Fruit fly (Drosophila melanogaster) whole organism, embryonic: ENCODE measurements around the gene CG10467.

Experiments used
- Atf6 ChIP-seq: fragments of 200-800 bp; sonication (Bioruptor generic); IDR thresholded peaks from 2 replicates; pipeline ENCODE4 v1.3.6; 2022; ENCODE audit warnings: missing biosample characterization, missing genetic modification characterization
- C15 ChIP-seq: fragments of 200-800 bp; sonication (Bioruptor generic); IDR thresholded peaks from 3 replicates; pipeline ENCODE4 v1.3.6; 2022; ENCODE audit warnings: missing biosample characterization, missing genetic modification characterization
- CG10366 ChIP-seq: fragments of 200-800 bp; sonication (Bioruptor generic); IDR thresholded peaks from 2 replicates; pipeline ENCODE4 v1.3.6; 2022; ENCODE audit warnings: missing biosample characterization, missing genetic modification characterization
- CG11696 ChIP-seq: fragments of 200-800 bp; sonication (Bioruptor generic); IDR thresholded peaks from 2 replicates; pipeline ENCODE4 v1.3.6; 2022; ENCODE audit warnings: missing biosample characterization, missing genetic modification characterization
- CG12219 ChIP-seq: fragments of 200-800 bp; sonication (Bioruptor generic); optimal IDR thresholded peaks from 3 replicates; lab custom pipeline; 2018; ENCODE audit warnings: missing biosample characterization, mild to moderate bottlenecking, missing genetic modification characterization
- CG12391 ChIP-seq: fragments of 200-800 bp; sonication (Bioruptor generic); optimal IDR thresholded peaks from 3 replicates; lab custom pipeline; 2018; ENCODE audit warnings: missing biosample characterization, mild to moderate bottlenecking, missing genetic modification characterization, moderate library complexity
- CG12659 ChIP-seq: fragments of 200-800 bp; sonication (Bioruptor generic); optimal IDR thresholded peaks from 3 replicates; lab custom pipeline; 2017; ENCODE audit warnings: mild to moderate bottlenecking, missing biosample characterization, missing genetic modification reagents, missing genetic modification characterization
- CG12744 ChIP-seq: fragments of 200-800 bp; sonication (Bioruptor generic); optimal IDR thresholded peaks from 2 replicates; lab custom pipeline; 2016; ENCODE audit warnings: missing biosample characterization, missing genetic modification characterization
- CG13123 ChIP-seq: fragments of 200-800 bp; sonication (Bioruptor generic); optimal IDR thresholded peaks from 2 replicates; lab custom pipeline; 2016; ENCODE audit warnings: missing biosample characterization, missing genetic modification characterization
- CG15696 ChIP-seq: fragments of 200-800 bp; sonication (Bioruptor generic); optimal IDR thresholded peaks from 2 replicates; lab custom pipeline; 2019; ENCODE audit warnings: missing biosample characterization, mild to moderate bottlenecking, missing genetic modification characterization, moderate library complexity
- CG1647 ChIP-seq: fragments of 200-800 bp; sonication (Bioruptor generic); optimal IDR thresholded peaks from 3 replicates; lab custom pipeline; 2016; ENCODE audit warnings: missing biosample characterization, missing genetic modification characterization
- CG16815 ChIP-seq: fragments of 200-800 bp; sonication (Bioruptor generic); optimal IDR thresholded peaks from 3 replicates; lab custom pipeline; 2017; ENCODE audit warnings: missing biosample characterization, mild to moderate bottlenecking, missing genetic modification characterization
- CG17361 ChIP-seq: fragments of 200-800 bp; sonication (Bioruptor generic); IDR thresholded peaks from 3 replicates; pipeline ENCODE4 v1.3.6; 2022; ENCODE audit warnings: missing biosample characterization, missing genetic modification characterization
- CG17829 ChIP-seq: fragments of 200-800 bp; optimal IDR thresholded peaks from 2 replicates; lab custom pipeline; 2019; ENCODE audit warnings: missing biosample characterization, mild to moderate bottlenecking, missing genetic modification characterization, moderate library complexity
- CG31365 ChIP-seq: fragments of 200-800 bp; sonication (Bioruptor generic); optimal IDR thresholded peaks from 2 replicates; lab custom pipeline; 2018; ENCODE audit warnings: missing biosample characterization, mild to moderate bottlenecking, missing genetic modification characterization
- CG3847 ChIP-seq: fragments of 200-800 bp; sonication (Bioruptor generic); IDR thresholded peaks from 2 replicates; pipeline ENCODE4 v1.3.6; 2022; ENCODE audit warnings: missing biosample characterization, missing genetic modification characterization
- CG7556 ChIP-seq: fragments of 200-800 bp; sonication (Bioruptor generic); optimal IDR thresholded peaks from 2 replicates; lab custom pipeline; 2017; ENCODE audit warnings: missing biosample characterization, mild to moderate bottlenecking, missing genetic modification characterization
- CG7987 ChIP-seq: fragments of 200-800 bp; sonication (Bioruptor generic); optimal IDR thresholded peaks from 2 replicates; lab custom pipeline; 2018; ENCODE audit warnings: missing biosample characterization, mild to moderate bottlenecking, missing genetic modification characterization, moderate library complexity
- CG8089 ChIP-seq: fragments of 200-800 bp; sonication (Bioruptor generic); optimal IDR thresholded peaks from 3 replicates; lab custom pipeline; 2016; ENCODE audit warnings: missing biosample characterization, missing genetic modification characterization
- CG8290 ChIP-seq, 3 experiments: fragments of 200-800 bp; sonication (Bioruptor generic); optimal IDR thresholded peaks; 2 replicates each; lab custom pipeline; 2016 to 2019; ENCODE audit warnings: missing biosample characterization in 3 of 3, missing genetic modification characterization in 3 of 3, mild to moderate bottlenecking in 2 of 3, moderate library complexity in 1 of 3
- CG8388 ChIP-seq: fragments of 200-800 bp; sonication (Bioruptor generic); optimal IDR thresholded peaks from 2 replicates; lab custom pipeline; 2019; ENCODE audit warnings: missing biosample characterization, mild to moderate bottlenecking, missing genetic modification characterization, moderate library complexity
- CG8478 ChIP-seq: fragments of >200 bp; optimal IDR thresholded peaks from 2 replicates; lab custom pipeline; 2018
- CG9609 ChIP-seq: fragments of 200-800 bp; sonication (Bioruptor generic); optimal IDR thresholded peaks from 3 replicates; lab custom pipeline; 2016; ENCODE audit warnings: missing biosample characterization, missing genetic modification characterization
- Gug ChIP-seq: fragments of 200-800 bp; sonication (Bioruptor generic); IDR thresholded peaks from 4 replicates; pipeline ENCODE4 v1.3.6; 2022; ENCODE audit warnings: missing biosample characterization, missing genetic modification characterization
- Hmr ChIP-seq: fragments of 200-800 bp; sonication (Bioruptor generic); optimal IDR thresholded peaks from 3 replicates; lab custom pipeline; 2017; ENCODE audit warnings: mild to moderate bottlenecking, missing biosample characterization, missing genetic modification reagents, missing genetic modification characterization
- Hr3 ChIP-seq: fragments of 200-800 bp; sonication (Bioruptor generic); optimal IDR thresholded peaks from 3 replicates; lab custom pipeline; 2016; ENCODE audit warnings: missing biosample characterization, missing genetic modification characterization
- Hr51 ChIP-seq, 2 experiments: fragments of 200-800 bp; sonication (Bioruptor generic); optimal IDR thresholded peaks; 2 replicates in 1 of 2; 3 replicates in 1 of 2; lab custom pipeline; 2016 to 2018; ENCODE audit warnings: missing biosample characterization in 2 of 2, missing genetic modification characterization in 2 of 2, mild to moderate bottlenecking in 1 of 2, moderate library complexity in 1 of 2
- Mrtf ChIP-seq: fragments of 200-800 bp; sonication (Bioruptor generic); IDR thresholded peaks from 3 replicates; pipeline ENCODE4 v1.3.6; 2022; ENCODE audit warnings: missing biosample characterization, missing genetic modification characterization
- Oli ChIP-seq: fragments of 200-800 bp; sonication (Bioruptor generic); optimal IDR thresholded peaks from 2 replicates; lab custom pipeline; 2018; ENCODE audit warnings: missing biosample characterization, mild to moderate bottlenecking, missing genetic modification characterization, moderate library complexity
- Optix ChIP-seq: fragments of 200-800 bp; sonication (Bioruptor generic); IDR thresholded peaks from 3 replicates; pipeline ENCODE4 v1.3.6; 2022; ENCODE audit warnings: missing biosample characterization, missing genetic modification characterization
- Sox102F ChIP-seq: fragments of 200-800 bp; sonication (Bioruptor generic); optimal IDR thresholded peaks from 2 replicates; lab custom pipeline; 2018; ENCODE audit warnings: missing biosample characterization, mild to moderate bottlenecking, missing genetic modification characterization, moderate library complexity
- Sry-β ChIP-seq: fragments of 200-800 bp; sonication (Bioruptor generic); optimal IDR thresholded peaks from 2 replicates; lab custom pipeline; 2018; ENCODE audit warnings: missing biosample characterization, mild to moderate bottlenecking, missing genetic modification characterization, moderate library complexity
- Xbp1 ChIP-seq: fragments of 200-800 bp; sonication (Bioruptor generic); optimal IDR thresholded peaks from 3 replicates; lab custom pipeline; 2016; ENCODE audit warnings: missing biosample characterization, mild to moderate bottlenecking, missing genetic modification characterization
- bigmax ChIP-seq: fragments of 200-800 bp; sonication (Bioruptor generic); optimal IDR thresholded peaks from 2 replicates; lab custom pipeline; 2018; ENCODE audit warnings: missing biosample characterization, mild to moderate bottlenecking, missing genetic modification characterization
- exex ChIP-seq: fragments of 200-800 bp; sonication (Bioruptor generic); optimal IDR thresholded peaks from 4 replicates; lab custom pipeline; 2018; ENCODE audit warnings: missing biosample characterization, mild to moderate bottlenecking, missing genetic modification characterization, moderate library complexity
- gem ChIP-seq: fragments of 200-800 bp; sonication (Bioruptor generic); optimal IDR thresholded peaks from 2 replicates; lab custom pipeline; 2019; ENCODE audit warnings: missing biosample characterization, mild to moderate bottlenecking, missing genetic modification characterization, moderate library complexity
- grau ChIP-seq: fragments of 200-800 bp; optimal IDR thresholded peaks from 3 replicates; lab custom pipeline; 2019; ENCODE audit warnings: missing biosample characterization, mild to moderate bottlenecking, missing genetic modification characterization, moderate library complexity
- hb ChIP-seq: fragments of 200-800 bp; sonication (Bioruptor generic); IDR thresholded peaks from 3 replicates; pipeline ENCODE4 v1.3.6; 2022; ENCODE audit warnings: missing biosample characterization, missing genetic modification characterization; ENCODE audit not compliant: partially characterized antibody
- lab ChIP-seq: fragments of 200-800 bp; sonication (Bioruptor generic); optimal IDR thresholded peaks from 3 replicates; lab custom pipeline; 2017; ENCODE audit warnings: missing biosample characterization, missing genetic modification characterization, mild to moderate bottlenecking, moderate library complexity, missing genetic modification reagents
- lmd ChIP-seq: fragments of 200-800 bp; sonication (Bioruptor generic); IDR thresholded peaks from 2 replicates; pipeline ENCODE4 v1.3.6; 2022; ENCODE audit warnings: missing biosample characterization, missing genetic modification characterization
- mam ChIP-seq: fragments of 200-800 bp; sonication (Bioruptor generic); optimal IDR thresholded peaks from 3 replicates; lab custom pipeline; 2016; ENCODE audit warnings: missing biosample characterization, missing genetic modification characterization
- nerfin-2 ChIP-seq: fragments of 200-800 bp; sonication (Bioruptor generic); IDR thresholded peaks from 2 replicates; pipeline ENCODE4 v1.3.6; 2022; ENCODE audit warnings: missing biosample characterization, missing genetic modification characterization; ENCODE audit not compliant: partially characterized antibody
- prd ChIP-seq, 3 experiments: fragments of >200 bp in 2 of 3; fragments of 200-800 bp in 1 of 3; sonication (Bioruptor generic) in 1 of 3; optimal IDR thresholded peaks in 2 of 3; IDR thresholded peaks in 1 of 3; 2 replicates in 2 of 3; 3 replicates in 1 of 3; pipeline versions ENCODE4 v1.3.6 to Lab custom; 2017 to 2022; ENCODE audit warnings: missing biosample characterization in 1 of 3, missing genetic modification characterization in 1 of 3
- row ChIP-seq: fragments of 200-800 bp; sonication (Bioruptor generic); IDR thresholded peaks from 3 replicates; pipeline ENCODE4 v1.3.6; 2022; ENCODE audit warnings: missing biosample characterization, missing genetic modification characterization
- sens ChIP-seq: fragments of 200-800 bp; sonication (Bioruptor generic); peaks from one replicate; lab custom pipeline; 2016; ENCODE audit warnings: missing biosample characterization, missing genetic modification characterization
- slou ChIP-seq: fragments of 200-800 bp; sonication (Bioruptor generic); optimal IDR thresholded peaks from 3 replicates; lab custom pipeline; 2016; ENCODE audit warnings: missing biosample characterization, missing genetic modification characterization
- slp2 ChIP-seq: fragments of 200-800 bp; sonication (Bioruptor generic); optimal IDR thresholded peaks from 2 replicates; lab custom pipeline; 2016; ENCODE audit warnings: missing biosample characterization, missing genetic modification characterization
- stwl ChIP-seq: fragments of 200-800 bp; sonication (Bioruptor generic); optimal IDR thresholded peaks from 3 replicates; lab custom pipeline; 2018; ENCODE audit warnings: missing biosample characterization, mild to moderate bottlenecking, missing genetic modification characterization, moderate library complexity
- zen ChIP-seq: fragments of 200-800 bp; sonication (Bioruptor generic); optimal IDR thresholded peaks from 3 replicates; lab custom pipeline; 2018; ENCODE audit warnings: missing biosample characterization, mild to moderate bottlenecking, missing genetic modification characterization, moderate library complexity
- zfh2 ChIP-seq: fragments of 200-800 bp; sonication (Bioruptor generic); optimal IDR thresholded peaks from 2 replicates; lab custom pipeline; 2016; ENCODE audit warnings: missing biosample characterization, missing genetic modification characterization

Gene CG10467

DNA sequence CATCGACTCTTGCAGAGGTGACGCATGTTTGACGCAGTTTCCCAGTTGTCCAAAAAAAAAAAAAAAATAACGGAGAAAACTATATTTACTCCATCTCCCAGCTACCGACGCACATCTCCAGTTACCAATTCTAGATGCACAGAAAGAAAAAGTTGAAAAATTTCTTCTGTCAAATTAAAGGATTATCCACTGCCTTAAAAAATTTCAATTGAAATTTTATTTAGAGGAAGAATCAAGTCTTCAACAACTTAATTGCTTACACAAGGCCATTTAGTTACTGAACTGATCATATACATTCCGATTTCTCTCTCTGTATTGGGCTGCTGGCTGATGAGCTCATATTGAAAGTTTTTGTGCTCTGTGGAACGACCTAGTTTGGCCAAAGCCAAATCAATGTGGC is 8.6 kb downstream of the CG10467 start (continued):
- no peak for TF ChIP-seq exex (tag; lab: Kevin White, UChicago)
- TF ChIP-seq CG13123: no peak
- TF ChIP-seq Atf6 (GFP tag; lab: Robert Waterston, UW): peak; percentile 61
- TF ChIP-seq zfh2 (GFP tag; lab: Kevin White, UChicago): peak; percentile 13
- TF ChIP-seq CG16815: no peak
- no peak for TF ChIP-seq CG1647
- TF ChIP-seq Sox102F (GFP tag; lab: Kevin White, UChicago): peak; percentile 49
- TF ChIP-seq CG15696 (tag; lab: Kevin White, UChicago): no peak
- TF ChIP-seq lmd (GFP tag; lab: Robert Waterston, UW): no peak
- TF ChIP-seq gem: peak; percentile 70
- TF ChIP-seq C15 (GFP tag; lab: Robert Waterston, UW): no peak
- TF ChIP-seq Hr3 (GFP tag; lab: Kevin White, UChicago): peak; percentile 14
- TF ChIP-seq CG31365: no peak
- no peak for TF ChIP-seq prd (optimal IDR thresholded peaks at IDR 0.05; lab: Kevin White, UChicago)
- TF ChIP-seq prd (GFP tag; IDR thresholded peaks at IDR 0.05; lab: Robert Waterston, UW): peak; percentile 45; the same call in 1 of the 3 replicates
- no peak for TF ChIP-seq CG8290 (GFP tag; optimal IDR thresholded peaks at IDR 0.05; lab: Kevin White, UChicago)
- peak in 1 of 2 experiments; percentile 5 for TF ChIP-seq CG8290 (tag; optimal IDR thresholded peaks at IDR 0.05; lab: Kevin White, UChicago)
- no peak for TF ChIP-seq lab (GFP tag; lab: Kevin White, UChicago)
- peak; percentile 9 for TF ChIP-seq CG12659 (GFP tag; lab: Kevin White, UChicago)
- no peak for TF ChIP-seq CG12219 (GFP tag; lab: Kevin White, UChicago)
- TF ChIP-seq hb (GFP tag; lab: Robert Waterston, UW): no peak
- TF ChIP-seq CG3847: peak; percentile 58
- peak; percentile 36 for TF ChIP-seq CG7556 (GFP tag; lab: Kevin White, UChicago)
- TF ChIP-seq sens: peak; percentile 69
- TF ChIP-seq Hmr (GFP tag; lab: Kevin White, UChicago): peak; percentile 38
- TF ChIP-seq nerfin-2 (GFP tag; lab: Robert Waterston, UW): no peak
- TF ChIP-seq CG11696 (GFP tag; lab: Robert Waterston, UW): no peak
- no peak for TF ChIP-seq slp2 (GFP tag; lab: Kevin White, UChicago)
- peak; percentile 36 for TF ChIP-seq Xbp1
- TF ChIP-seq slou (GFP tag; lab: Kevin White, UChicago): no peak
- peak; percentile 54 for TF ChIP-seq grau (tag; lab: Kevin White, UChicago)
- no peak for TF ChIP-seq CG7987
- no peak for TF ChIP-seq CG8478
- no peak for TF ChIP-seq stwl (tag; lab: Kevin White, UChicago)
- no peak for TF ChIP-seq bigmax (GFP tag; lab: Kevin White, UChicago)
- TF ChIP-seq Sry-β: no peak
- peak; percentile 17 for TF ChIP-seq Oli
- no peak for TF ChIP-seq zen (tag; lab: Kevin White, UChicago)
- TF ChIP-seq Gug (GFP tag; lab: Robert Waterston, UW): 0 out of 4 replicates have a peak, but pooled peaks have one; percentile 17
- TF ChIP-seq CG9609 (GFP tag; lab: Kevin White, UChicago): peak; percentile 10
- TF ChIP-seq CG8089 (GFP tag; lab: Kevin White, UChicago): no peak
- TF ChIP-seq CG10366 (GFP tag; lab: Robert Waterston, UW): 0 out of 2 replicates have a peak, but pooled peaks have one; percentile 8
- no peak for TF ChIP-seq Mrtf (GFP tag; lab: Robert Waterston, UW)
- TF ChIP-seq Optix (GFP tag; lab: Robert Waterston, UW): no peak
- TF ChIP-seq CG17361: 0 out of 3 replicates have a peak, but pooled peaks have one; percentile 12
- TF ChIP-seq CG12391: peak; percentile 27
- TF ChIP-seq CG12744 (GFP tag; lab: Kevin White, UChicago): no peak
- TF ChIP-seq Hr51 (GFP tag; optimal IDR thresholded peaks at IDR 0.05; lab: Kevin White, UChicago): peak in 1 of 2 experiments; percentile 34
- peak; percentile 47 for TF ChIP-seq mam
- TF ChIP-seq CG17829: no peak
- peak; percentile 38 for TF ChIP-seq CG8388 (GFP tag; lab: Kevin White, UChicago)
- TF ChIP-seq row (GFP tag; lab: Robert Waterston, UW): peak; percentile 57
